Worm (Caenorhabditis elegans): Measurements from ENCODE around the gene aakb-2.

DNA sequence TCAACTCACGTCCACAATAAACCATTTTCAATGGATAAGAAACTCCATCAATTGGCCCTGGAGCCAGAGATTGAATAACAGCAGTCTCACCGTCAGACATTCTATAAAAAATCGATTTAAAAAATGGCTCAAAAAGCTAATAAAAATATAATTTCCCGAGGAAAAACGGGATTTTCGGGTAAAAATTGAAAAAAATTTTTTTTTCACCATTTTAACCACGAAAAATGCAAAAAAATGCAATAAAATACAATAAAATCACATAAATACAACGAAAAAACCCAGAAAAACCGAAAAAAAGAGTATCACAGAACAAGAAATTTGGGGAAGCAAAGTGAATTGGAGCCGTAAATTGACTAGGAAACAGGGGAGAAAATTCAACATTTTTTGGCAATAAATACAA, 41.9 kb downstream of the aakb-2 start, which contains the start of gene Y47D3A.21:
- TF ChIP-seq Y56A3A.18 (GFP tag; IDR thresholded peaks at IDR 0.05) (no peak), attf-6 (GFP tag; IDR thresholded peaks at IDR 0.05) (no peak), F33H1.4 (GFP tag; IDR thresholded peaks at IDR 0.05) (no peak)

Data from whole organism, young adult.